Fruit fly (Drosophila melanogaster) whole organism, pupa: Measurements from ENCODE around the gene mRpL13.

ENCODE experiments used
- CG13204 ChIP-seq: fragments of 200-800 bp; sonication (Bioruptor generic); optimal IDR thresholded peaks from 2 replicates; lab custom pipeline; 2018; ENCODE audit warnings: missing biosample characterization, mild to moderate bottlenecking, missing genetic modification characterization, moderate library complexity
- CG14655 ChIP-seq: fragments of 200-800 bp; sonication (Bioruptor generic); optimal IDR thresholded peaks from 3 replicates; lab custom pipeline; 2017; ENCODE audit warnings: mild to moderate bottlenecking, missing biosample characterization, missing genetic modification reagents, missing genetic modification characterization
- CG17806 ChIP-seq: fragments of 200-800 bp; sonication (Bioruptor generic); optimal IDR thresholded peaks from 2 replicates; lab custom pipeline; 2018; ENCODE audit warnings: missing biosample characterization, mild to moderate bottlenecking, missing genetic modification characterization, moderate library complexity
- CG34367 ChIP-seq: fragments of 200-800 bp; sonication (Bioruptor generic); optimal IDR thresholded peaks from 2 replicates; lab custom pipeline; 2018; ENCODE audit warnings: missing biosample characterization, mild to moderate bottlenecking, missing genetic modification characterization
- CG8159 ChIP-seq: fragments of 200-800 bp; sonication (Bioruptor generic); optimal IDR thresholded peaks from 3 replicates; lab custom pipeline; 2018; ENCODE audit warnings: missing biosample characterization, mild to moderate bottlenecking, missing genetic modification characterization, moderate library complexity
- CG8301 ChIP-seq: fragments of 200-800 bp; sonication (Bioruptor generic); optimal IDR thresholded peaks from 2 replicates; lab custom pipeline; 2018; ENCODE audit warnings: missing biosample characterization, mild to moderate bottlenecking, missing genetic modification characterization
- CG9948 ChIP-seq: fragments of 200-800 bp; sonication (Bioruptor generic); optimal IDR thresholded peaks from 2 replicates; lab custom pipeline; 2018; ENCODE audit warnings: missing biosample characterization, mild to moderate bottlenecking, missing genetic modification characterization, moderate library complexity
- D1 ChIP-seq: fragments of 200-800 bp; sonication (Bioruptor generic); optimal IDR thresholded peaks from 2 replicates; lab custom pipeline; 2018; ENCODE audit warnings: missing biosample characterization, mild to moderate bottlenecking, missing genetic modification characterization, moderate library complexity
- EcR ChIP-seq: fragments of 200-800 bp; sonication (Bioruptor generic); optimal IDR thresholded peaks from 3 replicates; lab custom pipeline; 2019; ENCODE audit warnings: missing biosample characterization, missing genetic modification characterization, mild to moderate bottlenecking, moderate library complexity, missing genetic modification reagents
- rn ChIP-seq: fragments of 200-800 bp; sonication (Bioruptor generic); IDR thresholded peaks from 2 replicates; pipeline ENCODE4 v1.3.6; 2022; ENCODE audit warnings: missing biosample characterization, missing genetic modification characterization

- no peak for TF ChIP-seq CG17806 (tag; lab: Kevin White, UChicago)
- no peak for TF ChIP-seq CG9948
- TF ChIP-seq D1 (tag; lab: Kevin White, UChicago), result no peak
- no peak for TF ChIP-seq CG14655
- no peak for TF ChIP-seq EcR (GFP tag; lab: Kevin White, UChicago)
- no peak for TF ChIP-seq CG13204
- no peak for TF ChIP-seq CG8301 (tag; lab: Kevin White, UChicago)
- no peak for TF ChIP-seq rn (GFP tag; lab: Robert Waterston, UW)
- TF ChIP-seq CG8159 (tag; lab: Kevin White, UChicago), result no peak
- TF ChIP-seq CG34367, result no peak
These were observed 12.9 kb downstream of the mRpL13 start for dm6 chr2L:18846175-18846574.
